Worm (Caenorhabditis elegans) whole organism, young adult: Measurements from ENCODE around the gene F16F9.4.

Experiments used
- C17E4.6 ChIP-seq: fragments of 200-800 bp; sonication (Bioruptor generic); IDR thresholded peaks from 2 replicates; pipeline ENCODE4 v1.3.6; 2022; ENCODE audit warnings: missing genetic modification reagents, missing genetic modification characterization, missing compliant biosample characterization
- F57A8.1 ChIP-seq: fragments of 200-800 bp; sonication (Bioruptor generic); optimal IDR thresholded peaks from 2 replicates; lab custom pipeline; 2018; ENCODE audit warnings: mild to moderate bottlenecking, missing genetic modification characterization, moderate library complexity, missing compliant biosample characterization
- fkh-3 ChIP-seq: sonication (generic microtip); optimal IDR thresholded peaks from 2 replicates; lab custom pipeline; 2016; ENCODE audit warnings: mild to moderate bottlenecking, missing genetic modification characterization, missing compliant biosample characterization
- nfya-1 ChIP-seq: sonication (generic microtip); optimal IDR thresholded peaks from 2 replicates; lab custom pipeline; 2017; ENCODE audit warnings: antibody characterized with exemption, missing compliant biosample characterization, missing genetic modification characterization, borderline replicate concordance; ENCODE audit not compliant: insufficient read depth
- snpc-1.3 ChIP-seq: sonication (generic microtip); optimal IDR thresholded peaks from 2 replicates; lab custom pipeline; 2017; ENCODE audit warnings: missing genetic modification characterization, mild to moderate bottlenecking, missing compliant biosample characterization, antibody characterized with exemption, moderate library complexity, missing genotype, missing genetic modification reagents; ENCODE audit not compliant: insufficient read depth
- sptf-2 ChIP-seq: fragments of 200-800 bp; sonication (Bioruptor generic); optimal IDR thresholded peaks from 2 replicates; lab custom pipeline; 2018; ENCODE audit warnings: mild to moderate bottlenecking, missing genetic modification characterization, missing compliant biosample characterization
- unc-62 ChIP-seq: fragments of 150-350 bp; optimal IDR thresholded peaks from 2 replicates; lab custom pipeline; 2014; ENCODE audit warnings: missing biosample characterization, missing genetic modification reagents, missing genetic modification characterization

DNA sequence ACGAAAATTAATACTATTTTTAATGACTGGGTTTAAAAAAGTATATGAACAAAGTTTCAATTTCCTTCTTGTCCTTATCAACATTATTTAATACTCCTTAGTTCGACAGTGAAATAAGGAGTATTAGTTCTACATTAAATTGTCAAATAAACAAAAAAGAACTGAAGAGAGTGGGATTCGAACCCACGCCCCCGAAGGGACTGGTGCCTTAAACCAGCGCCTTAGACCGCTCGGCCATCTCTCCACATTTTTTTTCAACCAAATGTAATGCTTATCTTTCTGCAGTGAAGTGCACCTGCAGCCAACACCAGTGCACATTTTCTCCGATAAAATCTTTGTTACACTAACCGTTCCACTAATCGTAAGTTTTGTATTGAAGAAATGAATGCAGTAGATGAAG lies 43.9 kb downstream of the F16F9.4 start:
- TF ChIP-seq fkh-3, result no peak
- TF ChIP-seq snpc-1.3, result peak; percentile 34
- TF ChIP-seq C17E4.6 (GFP tag; lab: Robert Waterston, UW), result no peak
- no peak for TF ChIP-seq sptf-2 (GFP tag; lab: Kevin White, UChicago)
- TF ChIP-seq nfya-1, result no peak
- TF ChIP-seq unc-62, result no peak
- no peak for TF ChIP-seq F57A8.1
